Worm (Caenorhabditis elegans): ENCODE results near the gene Y49F6B.12.

DNA sequence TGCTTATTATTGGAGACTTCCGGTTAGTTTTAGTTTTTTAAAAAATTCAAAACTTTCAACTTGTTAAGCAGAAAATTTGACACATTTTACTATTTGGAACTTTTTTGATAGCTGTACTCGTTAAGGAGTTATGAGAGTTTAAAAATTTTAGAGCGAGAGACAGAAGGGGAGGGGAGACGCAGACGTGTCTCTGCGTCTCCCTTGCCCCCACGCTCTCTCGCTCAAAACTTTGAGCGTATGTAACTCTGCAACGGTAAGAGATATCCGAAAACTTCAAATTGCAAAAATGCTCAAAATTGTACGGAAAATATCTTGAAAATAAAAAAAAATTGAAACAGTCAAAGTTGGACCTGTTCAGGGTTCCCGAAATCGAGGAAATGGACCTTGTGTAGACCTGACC lies 44.0 kb upstream of the Y49F6B.12 start:
- TF ChIP-seq madf-5 (GFP tag; IDR thresholded peaks at IDR 0.05) (no peak), dpl-1 (GFP tag; optimal IDR thresholded peaks at IDR 0.05) (no peak), Y5F2A.4 (GFP tag; optimal IDR thresholded peaks at IDR 0.05) (no peak), unc-62 (GFP tag; optimal IDR thresholded peaks at IDR 0.05 in 1 of 2) (no peak), unc-62 (tag; optimal IDR thresholded peaks at IDR 0.05) (no peak), fos-1 (tag; optimal IDR thresholded peaks at IDR 0.05) (no peak), hif-1 (tag; optimal IDR thresholded peaks at IDR 0.05) (no peak), nhr-28 (tag; optimal IDR thresholded peaks at IDR 0.05) (no peak), nhr-41 (GFP tag; IDR thresholded peaks at IDR 0.05) (no peak), lim-7 (GFP tag; IDR thresholded peaks at IDR 0.05) (no peak), zip-2 (tag; optimal IDR thresholded peaks at IDR 0.05) (no peak), nhr-11 (tag; optimal IDR thresholded peaks at IDR 0.05) (no peak)

Measured in whole organism, L4 larva.